Fruit fly (Drosophila melanogaster): ENCODE results near the gene TTLL3A.

Gene TTLL3A

dm6 chr2L:6693794-6694254, 46.2 kb downstream of the TTLL3A start (continued):
- no peak for TF ChIP-seq CG12769 (tag; optimal IDR thresholded peaks at IDR 0.05)
- TF ChIP-seq CG9727 (GFP tag; optimal IDR thresholded peaks at IDR 0.05) = peak; percentile 64
- TF ChIP-seq NFAT (GFP tag; IDR thresholded peaks at IDR 0.05) = no peak
- TF ChIP-seq gcm (GFP tag; optimal IDR thresholded peaks at IDR 0.05) = peak; percentile 56
- TF ChIP-seq bowl (GFP tag; IDR thresholded peaks at IDR 0.05) = no peak
- TF ChIP-seq CG13296 (GFP tag; optimal IDR thresholded peaks at IDR 0.05) = peak; percentile 28
- no peak for TF ChIP-seq ssp (GFP tag; IDR thresholded peaks at IDR 0.05)
- peak; percentile 36 for TF ChIP-seq CG6854 (GFP tag; optimal IDR thresholded peaks at IDR 0.05)
- TF ChIP-seq Fer3 (tag; optimal IDR thresholded peaks at IDR 0.05) = no peak
- TF ChIP-seq Hsf (GFP tag; optimal IDR thresholded peaks at IDR 0.05) = peak; percentile 21
- no peak for TF ChIP-seq jing (GFP tag; optimal IDR thresholded peaks at IDR 0.05)
- TF ChIP-seq CG7963 (GFP tag; IDR thresholded peaks at IDR 0.05; ENCODE audit: partially characterized antibody) = no peak
- peak; percentile 27 for TF ChIP-seq Hr3 (GFP tag; optimal IDR thresholded peaks at IDR 0.05)
- TF ChIP-seq CG4854 (GFP tag; optimal IDR thresholded peaks at IDR 0.05) = no peak
- no peak for TF ChIP-seq ato (GFP tag; IDR thresholded peaks at IDR 0.05; ENCODE audit: partially characterized antibody)
- TF ChIP-seq CG2116 (GFP tag; optimal IDR thresholded peaks at IDR 0.05) = peak; percentile 3
- peak; percentile 54 for TF ChIP-seq nerfin-1 (tag; optimal IDR thresholded peaks at IDR 0.05)
- peak; percentile 19 for TF ChIP-seq CG12104 (GFP tag; optimal IDR thresholded peaks at IDR 0.05)
- no peak for TF ChIP-seq CG12236 (GFP tag; optimal IDR thresholded peaks at IDR 0.05)
- no peak for TF ChIP-seq CG10959 (GFP tag; IDR thresholded peaks at IDR 0.05)
- TF ChIP-seq CG31365 (tag; optimal IDR thresholded peaks at IDR 0.05) = no peak
- no peak for TF ChIP-seq z (GFP tag; IDR thresholded peaks at IDR 0.05)
- TF ChIP-seq knrl (GFP tag; IDR thresholded peaks at IDR 0.05; ENCODE audit: partially characterized antibody) = no peak
- TF ChIP-seq ac (GFP tag; optimal IDR thresholded peaks at IDR 0.05) = no peak
- TF ChIP-seq inv (GFP tag; IDR thresholded peaks at IDR 0.05; ENCODE audit: partially characterized antibody) = no peak
- no peak for TF ChIP-seq CG6683 (GFP tag; optimal IDR thresholded peaks at IDR 0.05)
- TF ChIP-seq CG17802 (tag; optimal IDR thresholded peaks at IDR 0.05) = no peak
- TF ChIP-seq CG2712 (tag; optimal IDR thresholded peaks at IDR 0.05) = peak; percentile 77
- TF ChIP-seq fd3F (GFP tag; optimal IDR thresholded peaks at IDR 0.05) = no peak
- peak; percentile 59 for TF ChIP-seq CG9437 (GFP tag; optimal IDR thresholded peaks at IDR 0.05)
- TF ChIP-seq eve (GFP tag; optimal IDR thresholded peaks at IDR 0.05) = no peak
- TF ChIP-seq CG10543 (GFP tag; optimal IDR thresholded peaks at IDR 0.05) = no peak
- no peak for TF ChIP-seq ro (GFP tag; IDR thresholded peaks at IDR 0.05)
- TF ChIP-seq MTF-1 (GFP tag; optimal IDR thresholded peaks at IDR 0.05; ENCODE audit: borderline replicate concordance) = no peak
- no peak for TF ChIP-seq Ets97D (GFP tag; optimal IDR thresholded peaks at IDR 0.05)
- no peak for TF ChIP-seq CG9215 (GFP tag; IDR thresholded peaks at IDR 0.05)
- peak; percentile 72 for TF ChIP-seq CG8924 (tag; optimal IDR thresholded peaks at IDR 0.05)
- peak; percentile 47 for TF ChIP-seq gsb-n (tag; optimal IDR thresholded peaks at IDR 0.05)
- no peak for TF ChIP-seq CG12155 (GFP tag; optimal IDR thresholded peaks at IDR 0.05)
- TF ChIP-seq CG13123 (GFP tag; optimal IDR thresholded peaks at IDR 0.05) = no peak
- no peak for TF ChIP-seq tll (GFP tag; optimal IDR thresholded peaks at IDR 0.05)
- TF ChIP-seq br (optimal IDR thresholded peaks at IDR 0.05) = no peak
- no peak for TF ChIP-seq NK7.1 (GFP tag; optimal IDR thresholded peaks at IDR 0.05)
- TF ChIP-seq vvl (GFP tag; IDR thresholded peaks at IDR 0.05) = 0 out of 2 replicates have a peak, but pooled peaks have one; percentile 12
- TF ChIP-seq croc (GFP tag; conservative IDR thresholded peaks at IDR 0.05) = no peak; the same call in 2 of the 3 replicates
- TF ChIP-seq CG2129 (GFP tag; IDR thresholded peaks at IDR 0.05; ENCODE audit: partially characterized antibody) = no peak
- no peak for TF ChIP-seq sima (GFP tag; optimal IDR thresholded peaks at IDR 0.05)
- peak; percentile 14 for TF ChIP-seq fd64A (GFP tag; optimal IDR thresholded peaks at IDR 0.05)
- TF ChIP-seq gcm2 (GFP tag; optimal IDR thresholded peaks at IDR 0.05) = no peak
- no peak for TF ChIP-seq CG9876 (GFP tag; optimal IDR thresholded peaks at IDR 0.05)
- no peak for TF ChIP-seq pzg (GFP tag; optimal IDR thresholded peaks at IDR 0.05)
